Worm (Caenorhabditis elegans) whole organism, L4 larva: ENCODE results near the gene R07E4.3.

Source experiments
- R02D3.7 ChIP-seq: fragments of 150-350 bp; sonication (generic microtip); optimal IDR thresholded peaks from 3 replicates; lab custom pipeline; 2014; ENCODE audit warnings: missing biosample characterization, missing genetic modification characterization
- T20F7.1 ChIP-seq: fragments of 200-800 bp; sonication (Bioruptor generic); optimal IDR thresholded peaks from 2 replicates; lab custom pipeline; 2018; ENCODE audit warnings: mild to moderate bottlenecking, missing genetic modification characterization, missing compliant biosample characterization
- aha-1 ChIP-seq: fragments of 150-350 bp; peaks from one replicate; lab custom pipeline; 2014; ENCODE audit warnings: missing biosample characterization, missing genetic modification characterization
- ceh-82 ChIP-seq: sonication (generic microtip); optimal IDR thresholded peaks from 2 replicates; lab custom pipeline; 2017; ENCODE audit warnings: missing biosample characterization, missing genetic modification characterization
- lim-7 ChIP-seq: fragments of 200-800 bp; sonication (Bioruptor generic); IDR thresholded peaks from 2 replicates; pipeline ENCODE4 v1.3.6; 2022; ENCODE audit warnings: missing genetic modification characterization, missing compliant biosample characterization
- lin-15B ChIP-seq: fragments of 150-350 bp; sonication (generic microtip); optimal IDR thresholded peaks from 3 replicates; lab custom pipeline; 2014; ENCODE audit warnings: missing biosample characterization, missing genetic modification characterization
- lin-38 ChIP-seq: fragments of 200-800 bp; sonication (Bioruptor generic); IDR thresholded peaks from 2 replicates; pipeline ENCODE4 v1.3.6; 2022; ENCODE audit warnings: missing genetic modification reagents, missing genetic modification characterization, missing compliant biosample characterization
- lsy-2 ChIP-seq, 2 experiments: fragments of 150-350 bp in 1 of 2; sonication (generic microtip) in 1 of 2; optimal IDR thresholded peaks; 2 replicates each; lab custom pipeline; 2014 to 2017; ENCODE audit warnings: missing biosample characterization in 2 of 2, missing genetic modification characterization in 2 of 2
- nhr-11 ChIP-seq: fragments of 150-350 bp; optimal IDR thresholded peaks from 2 replicates; lab custom pipeline; 2014; ENCODE audit warnings: missing biosample characterization, missing genetic modification characterization
- nhr-237 ChIP-seq: sonication (generic microtip); optimal IDR thresholded peaks from 2 replicates; lab custom pipeline; 2017; ENCODE audit warnings: missing biosample characterization, missing genetic modification characterization
- nhr-48 ChIP-seq: sonication (generic microtip); optimal IDR thresholded peaks from 2 replicates; lab custom pipeline; 2016; ENCODE audit warnings: mild to moderate bottlenecking, missing genetic modification characterization, missing compliant biosample characterization
- nhr-76 ChIP-seq: fragments of 150-350 bp; optimal IDR thresholded peaks from 2 replicates; lab custom pipeline; 2014; ENCODE audit warnings: missing biosample characterization, missing genetic modification characterization
- rbr-2 ChIP-seq: sonication (generic microtip); optimal IDR thresholded peaks from 2 replicates; lab custom pipeline; 2016; ENCODE audit warnings: missing genotype, missing genetic modification characterization, missing compliant biosample characterization
- tra-1 ChIP-seq: fragments of 200-800 bp; sonication (Bioruptor generic); IDR thresholded peaks from 2 replicates; pipeline ENCODE4 v1.3.6; 2022; ENCODE audit warnings: missing genetic modification reagents, missing genetic modification characterization, missing compliant biosample characterization

ce11 chrX:5995613-5996206, 42.5 kb downstream of the R07E4.3 start, which contains the start of gene inx-3:
- TF ChIP-seq lsy-2 (tag; optimal IDR thresholded peaks at IDR 0.05; lab: Kevin White, UChicago) (no peak), lim-7 (GFP tag; lab: Robert Waterston, UW) (no peak), aha-1 (tag; lab: Kevin White, UChicago) (peak; percentile 25), ceh-82 (tag; lab: Kevin White, UChicago) (no peak), T20F7.1 (GFP tag; lab: Kevin White, UChicago) (no peak), lin-38 (no peak), nhr-11 (tag; lab: Kevin White, UChicago) (no peak), nhr-237 (tag; lab: Kevin White, UChicago) (no peak), nhr-48 (tag; lab: Kevin White, UChicago) (no peak), tra-1 (GFP tag; lab: Robert Waterston, UW) (no peak), nhr-76 (tag; lab: Kevin White, UChicago) (no peak), rbr-2 (tag; lab: Kevin White, UChicago) (no peak), R02D3.7 (no peak), lin-15B (tag; lab: Kevin White, UChicago) (no peak)
